Fruit fly (Drosophila melanogaster) whole organism, adult: ENCODE data around the gene NitFhit.

ENCODE experiments used
- CG12768 ChIP-seq: fragments of 200-800 bp; sonication (Bioruptor generic); optimal IDR thresholded peaks from 2 replicates; lab custom pipeline; 2017; ENCODE audit warnings: missing biosample characterization, missing genetic modification characterization, mild to moderate bottlenecking, moderate library complexity, missing genetic modification reagents
- CG14711 ChIP-seq: fragments of 200-800 bp; sonication (Bioruptor generic); optimal IDR thresholded peaks from 2 replicates; lab custom pipeline; 2018; ENCODE audit warnings: missing biosample characterization, mild to moderate bottlenecking, missing genetic modification characterization, moderate library complexity
- CG1620 ChIP-seq: fragments of 200-800 bp; sonication (Bioruptor generic); optimal IDR thresholded peaks from 2 replicates; lab custom pipeline; 2016; ENCODE audit warnings: missing biosample characterization, missing genetic modification characterization
- Clk ChIP-seq: fragments of 200-800 bp; sonication (Bioruptor generic); optimal IDR thresholded peaks from 2 replicates; lab custom pipeline; 2017; ENCODE audit warnings: missing biosample characterization, missing genetic modification characterization
- Crg-1 ChIP-seq: fragments of 200-800 bp; sonication (Bioruptor generic); optimal IDR thresholded peaks from 2 replicates; lab custom pipeline; 2016; ENCODE audit warnings: missing biosample characterization, missing genetic modification characterization
- Mnt ChIP-seq: fragments of 200-800 bp; sonication (Bioruptor generic); optimal IDR thresholded peaks from 2 replicates; lab custom pipeline; 2016; ENCODE audit warnings: missing biosample characterization, mild to moderate bottlenecking, missing genetic modification characterization
- bab1 ChIP-seq: fragments of 200-800 bp; sonication (Bioruptor generic); optimal IDR thresholded peaks from 3 replicates; lab custom pipeline; 2019; ENCODE audit warnings: missing biosample characterization, mild to moderate bottlenecking, missing genetic modification characterization, moderate library complexity
- cic ChIP-seq: fragments of 200-800 bp; sonication (Bioruptor generic); optimal IDR thresholded peaks from 2 replicates; lab custom pipeline; 2017; ENCODE audit warnings: missing biosample characterization, mild to moderate bottlenecking, missing genetic modification characterization, moderate library complexity
- cnc ChIP-seq, 2 experiments: fragments of >200 bp; optimal IDR thresholded peaks; 2 replicates each; lab custom pipeline; 2017
- kay ChIP-seq: fragments of 200-800 bp; sonication (Bioruptor generic); peaks from one replicate; lab custom pipeline; 2016; ENCODE audit warnings: missing biosample characterization, missing genetic modification characterization, borderline replicate concordance
- ovo ChIP-seq: fragments of 200-800 bp; sonication (Bioruptor generic); optimal IDR thresholded peaks from 2 replicates; lab custom pipeline; 2016; ENCODE audit warnings: missing biosample characterization, missing genetic modification characterization
- pad ChIP-seq: fragments of 200-800 bp; sonication (Bioruptor generic); optimal IDR thresholded peaks from 3 replicates; lab custom pipeline; 2017; ENCODE audit warnings: missing biosample characterization, missing genetic modification characterization, mild to moderate bottlenecking, moderate library complexity, missing genetic modification reagents
- tj ChIP-seq: fragments of 200-800 bp; sonication (Bioruptor generic); optimal IDR thresholded peaks from 3 replicates; lab custom pipeline; 2017; ENCODE audit warnings: missing biosample characterization, mild to moderate bottlenecking, missing genetic modification characterization, moderate library complexity
- toe ChIP-seq: fragments of 200-800 bp; sonication (Bioruptor generic); optimal IDR thresholded peaks from 2 replicates; lab custom pipeline; 2016; ENCODE audit warnings: missing biosample characterization, missing genetic modification characterization

DNA sequence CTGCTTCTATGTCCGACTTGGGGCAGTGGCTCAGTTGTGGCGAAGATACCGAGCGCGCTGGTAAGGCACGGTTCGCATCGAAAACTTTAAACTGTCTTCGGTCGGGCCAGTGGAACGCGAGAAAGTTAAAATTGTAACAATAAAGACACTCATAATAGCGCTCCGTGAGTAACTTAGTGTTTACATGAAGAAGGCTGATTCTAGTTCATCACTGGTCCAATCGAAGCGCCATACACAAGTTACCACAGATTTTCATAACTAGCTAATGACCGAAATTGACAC, 23.3 kb upstream of the NitFhit start:
- TF ChIP-seq toe (no peak), pad (GFP tag; lab: Kevin White, UChicago) (no peak), Crg-1 (GFP tag; lab: Kevin White, UChicago) (no peak), kay (no peak), CG14711 (tag; lab: Kevin White, UChicago) (no peak), ovo (GFP tag; lab: Kevin White, UChicago) (no peak), cic (GFP tag; lab: Kevin White, UChicago) (no peak), bab1 (GFP tag; lab: Kevin White, UChicago) (no peak), Clk (GFP tag; lab: Kevin White, UChicago) (no peak), cnc (optimal IDR thresholded peaks at IDR 0.05; lab: Kevin White, UChicago) (no peak), CG12768 (GFP tag; lab: Kevin White, UChicago) (no peak), Mnt (no peak), tj (GFP tag; lab: Kevin White, UChicago) (no peak), CG1620 (GFP tag; lab: Kevin White, UChicago) (no peak)
